Fruit fly (Drosophila melanogaster) whole organism, embryonic: ENCODE measurements around the gene CG15040.

Source experiments
- Atf3 ChIP-seq: fragments of 200-800 bp; sonication (Bioruptor generic); optimal IDR thresholded peaks from 3 replicates; lab custom pipeline; 2016; ENCODE audit warnings: missing biosample characterization, missing genetic modification characterization
- B-H1 ChIP-seq: fragments of 200-800 bp; sonication (Bioruptor generic); IDR thresholded peaks from 3 replicates; pipeline ENCODE4 v1.3.6; 2022; ENCODE audit warnings: missing biosample characterization, missing genetic modification characterization
- B-H2 ChIP-seq: fragments of 200-800 bp; sonication (Bioruptor generic); optimal IDR thresholded peaks from 2 replicates; lab custom pipeline; 2018; ENCODE audit warnings: missing biosample characterization, mild to moderate bottlenecking, missing genetic modification characterization
- CG11247 ChIP-seq: fragments of 200-800 bp; sonication (Bioruptor generic); IDR thresholded peaks from 2 replicates; pipeline ENCODE4 v1.3.6; 2022; ENCODE audit warnings: missing biosample characterization, missing genetic modification characterization
- CG12299 ChIP-seq: fragments of 200-800 bp; sonication (Bioruptor generic); optimal IDR thresholded peaks from 2 replicates; lab custom pipeline; 2018; ENCODE audit warnings: missing biosample characterization, mild to moderate bottlenecking, missing genetic modification characterization
- CG12744 ChIP-seq: fragments of 200-800 bp; sonication (Bioruptor generic); optimal IDR thresholded peaks from 2 replicates; lab custom pipeline; 2016; ENCODE audit warnings: missing biosample characterization, missing genetic modification characterization
- CG13287 ChIP-seq: fragments of 200-800 bp; sonication (Bioruptor generic); IDR thresholded peaks from 2 replicates; pipeline ENCODE4 v1.3.6; 2022; ENCODE audit warnings: missing biosample characterization, missing genetic modification characterization; ENCODE audit not compliant: partially characterized antibody
- CG1529 ChIP-seq: fragments of 200-800 bp; sonication (Bioruptor generic); optimal IDR thresholded peaks from 3 replicates; lab custom pipeline; 2018; ENCODE audit warnings: missing biosample characterization, missing genetic modification characterization
- CG1602 ChIP-seq: fragments of 200-800 bp; sonication (Bioruptor generic); optimal IDR thresholded peaks from 3 replicates; lab custom pipeline; 2016; ENCODE audit warnings: missing biosample characterization, missing genetic modification characterization
- CG16815 ChIP-seq: fragments of 200-800 bp; sonication (Bioruptor generic); optimal IDR thresholded peaks from 3 replicates; lab custom pipeline; 2017; ENCODE audit warnings: missing biosample characterization, mild to moderate bottlenecking, missing genetic modification characterization
- CG17361 ChIP-seq: fragments of 200-800 bp; sonication (Bioruptor generic); IDR thresholded peaks from 3 replicates; pipeline ENCODE4 v1.3.6; 2022; ENCODE audit warnings: missing biosample characterization, missing genetic modification characterization
- CG2199 ChIP-seq: fragments of 200-800 bp; sonication (Bioruptor generic); IDR thresholded peaks from 3 replicates; pipeline ENCODE4 v1.3.6; 2022; ENCODE audit warnings: missing biosample characterization, missing genetic modification characterization
- CG3407 ChIP-seq: fragments of 200-800 bp; sonication (Bioruptor generic); optimal IDR thresholded peaks from 2 replicates; lab custom pipeline; 2018; ENCODE audit warnings: missing biosample characterization, mild to moderate bottlenecking, missing genetic modification characterization
- CG4360 ChIP-seq: fragments of 200-800 bp; sonication (Bioruptor generic); IDR thresholded peaks from 2 replicates; pipeline ENCODE4 v1.3.6; 2022; ENCODE audit warnings: missing biosample characterization, missing genetic modification characterization
- CG6813 ChIP-seq: fragments of 200-800 bp; sonication (Bioruptor generic); optimal IDR thresholded peaks from 2 replicates; lab custom pipeline; 2017; ENCODE audit warnings: missing biosample characterization, missing genetic modification characterization, mild to moderate bottlenecking, moderate library complexity, missing genetic modification reagents
- CG7745 ChIP-seq: fragments of 200-800 bp; sonication (Bioruptor generic); optimal IDR thresholded peaks from 2 replicates; lab custom pipeline; 2018; ENCODE audit warnings: missing biosample characterization, mild to moderate bottlenecking, missing genetic modification characterization, moderate library complexity
- CG8388 ChIP-seq: fragments of 200-800 bp; sonication (Bioruptor generic); optimal IDR thresholded peaks from 2 replicates; lab custom pipeline; 2019; ENCODE audit warnings: missing biosample characterization, mild to moderate bottlenecking, missing genetic modification characterization, moderate library complexity
- CG9932 ChIP-seq: fragments of 200-800 bp; sonication (Bioruptor generic); IDR thresholded peaks from 2 replicates; pipeline ENCODE4 v1.3.6; 2022; ENCODE audit warnings: missing biosample characterization, missing genetic modification characterization
- Deaf1 ChIP-seq: fragments of 200-800 bp; optimal IDR thresholded peaks from 3 replicates; lab custom pipeline; 2019; ENCODE audit warnings: missing biosample characterization, mild to moderate bottlenecking, missing genetic modification characterization, moderate library complexity
- Fer2 ChIP-seq: fragments of 200-800 bp; sonication (Bioruptor generic); optimal IDR thresholded peaks from 2 replicates; lab custom pipeline; 2018; ENCODE audit warnings: missing biosample characterization, mild to moderate bottlenecking, missing genetic modification characterization, moderate library complexity
- NK7.1 ChIP-seq: fragments of 200-800 bp; sonication (Bioruptor generic); optimal IDR thresholded peaks from 3 replicates; lab custom pipeline; 2016; ENCODE audit warnings: missing biosample characterization, missing genetic modification characterization
- Pdp1 ChIP-seq, 2 experiments: fragments of 200-800 bp; sonication (Bioruptor generic); optimal IDR thresholded peaks; 3 replicates each; lab custom pipeline; 2016; ENCODE audit warnings: missing biosample characterization in 2 of 2, missing genetic modification characterization in 2 of 2, mild to moderate bottlenecking in 1 of 2, moderate library complexity in 1 of 2
- Poxn ChIP-seq: fragments of 200-800 bp; sonication (Bioruptor generic); IDR thresholded peaks from 2 replicates; pipeline ENCODE4 v1.3.6; 2022; ENCODE audit warnings: missing biosample characterization, missing genetic modification characterization
- Ravus ChIP-seq: fragments of 200-800 bp; sonication (Bioruptor generic); IDR thresholded peaks from 2 replicates; pipeline ENCODE4 v1.3.6; 2022; ENCODE audit warnings: missing biosample characterization, missing genetic modification characterization
- Sox100B ChIP-seq: fragments of 200-800 bp; sonication (Bioruptor generic); optimal IDR thresholded peaks from 3 replicates; lab custom pipeline; 2018; ENCODE audit warnings: missing biosample characterization, mild to moderate bottlenecking, missing genetic modification characterization
- ab ChIP-seq: fragments of 200-800 bp; sonication (Bioruptor generic); optimal IDR thresholded peaks from 2 replicates; lab custom pipeline; 2016; ENCODE audit warnings: missing biosample characterization, missing genetic modification characterization
- caup ChIP-seq: fragments of 200-800 bp; sonication (Bioruptor generic); optimal IDR thresholded peaks from 3 replicates; lab custom pipeline; 2017; ENCODE audit warnings: missing biosample characterization, mild to moderate bottlenecking, missing genetic modification characterization, moderate library complexity; ENCODE audit not compliant: severe bottlenecking
- corto ChIP-seq: fragments of 200-800 bp; sonication (Bioruptor generic); optimal IDR thresholded peaks from 2 replicates; lab custom pipeline; 2016; ENCODE audit warnings: missing biosample characterization, mild to moderate bottlenecking, missing genetic modification characterization, moderate library complexity
- crc ChIP-seq: fragments of 200-800 bp; sonication (Bioruptor generic); optimal IDR thresholded peaks from 2 replicates; lab custom pipeline; 2016; ENCODE audit warnings: missing biosample characterization, missing genetic modification characterization
- dati ChIP-seq: fragments of 200-800 bp; sonication (Bioruptor generic); IDR thresholded peaks from 2 replicates; pipeline ENCODE4 v1.3.6; 2022; ENCODE audit warnings: missing biosample characterization, missing genetic modification characterization
- dmrt11E ChIP-seq: fragments of 200-800 bp; sonication (Bioruptor generic); optimal IDR thresholded peaks from 3 replicates; lab custom pipeline; 2018; ENCODE audit warnings: missing biosample characterization, mild to moderate bottlenecking, missing genetic modification characterization, moderate library complexity
- dpn ChIP-seq, 2 experiments: fragments of 200-800 bp; sonication (Bioruptor generic); optimal IDR thresholded peaks; 3 replicates each; lab custom pipeline; 2016; ENCODE audit warnings: missing biosample characterization in 2 of 2, missing genetic modification characterization in 2 of 2
- fd64A ChIP-seq: fragments of 200-800 bp; sonication (Bioruptor generic); optimal IDR thresholded peaks from 3 replicates; lab custom pipeline; 2018; ENCODE audit warnings: missing biosample characterization, mild to moderate bottlenecking, missing genetic modification characterization
- fd96Cb ChIP-seq: fragments of 200-800 bp; sonication (Bioruptor generic); optimal IDR thresholded peaks from 2 replicates; lab custom pipeline; 2018; ENCODE audit warnings: missing biosample characterization, mild to moderate bottlenecking, missing genetic modification characterization, moderate library complexity
- gsb ChIP-seq: fragments of 200-800 bp; sonication (Bioruptor generic); IDR thresholded peaks from 2 replicates; pipeline ENCODE4 v1.3.6; 2022; ENCODE audit warnings: missing biosample characterization, missing genetic modification characterization
- hkb ChIP-seq, 2 experiments: fragments of 200-800 bp in 1 of 2; fragments of >200 bp in 1 of 2; sonication (Bioruptor generic) in 1 of 2; IDR thresholded peaks in 1 of 2; optimal IDR thresholded peaks in 1 of 2; 2 replicates each; pipeline versions ENCODE4 v1.3.6 to Lab custom; 2017 to 2022; ENCODE audit warnings: missing biosample characterization in 1 of 2, missing genetic modification characterization in 1 of 2
- jumu ChIP-seq: fragments of 200-800 bp; sonication (Bioruptor generic); optimal IDR thresholded peaks from 3 replicates; lab custom pipeline; 2016; ENCODE audit warnings: missing biosample characterization, missing genetic modification characterization
- lbe ChIP-seq: fragments of 200-800 bp; sonication (Bioruptor generic); optimal IDR thresholded peaks from 2 replicates; lab custom pipeline; 2016; ENCODE audit warnings: missing biosample characterization, mild to moderate bottlenecking, missing genetic modification characterization
- lilli ChIP-seq: fragments of 200-800 bp; sonication (Bioruptor generic); optimal IDR thresholded peaks from 3 replicates; lab custom pipeline; 2016; ENCODE audit warnings: missing biosample characterization, missing genetic modification characterization
- nau ChIP-seq: fragments of 200-800 bp; sonication (Bioruptor generic); optimal IDR thresholded peaks from 3 replicates; lab custom pipeline; 2017; ENCODE audit warnings: missing biosample characterization, mild to moderate bottlenecking, missing genetic modification characterization, missing genetic modification reagents
- pita ChIP-seq: fragments of 200-800 bp; sonication (Bioruptor generic); optimal IDR thresholded peaks from 2 replicates; lab custom pipeline; 2017; ENCODE audit warnings: missing biosample characterization, mild to moderate bottlenecking, missing genetic modification characterization
- prd ChIP-seq, 3 experiments: fragments of >200 bp in 2 of 3; fragments of 200-800 bp in 1 of 3; sonication (Bioruptor generic) in 1 of 3; optimal IDR thresholded peaks in 2 of 3; IDR thresholded peaks in 1 of 3; 2 replicates in 2 of 3; 3 replicates in 1 of 3; pipeline versions ENCODE4 v1.3.6 to Lab custom; 2017 to 2022; ENCODE audit warnings: missing biosample characterization in 1 of 3, missing genetic modification characterization in 1 of 3
- schlank ChIP-seq: fragments of 200-800 bp; sonication (Bioruptor generic); optimal IDR thresholded peaks from 2 replicates; lab custom pipeline; 2018; ENCODE audit warnings: missing biosample characterization, mild to moderate bottlenecking, missing genetic modification characterization
- sens ChIP-seq: fragments of 200-800 bp; sonication (Bioruptor generic); peaks from one replicate; lab custom pipeline; 2016; ENCODE audit warnings: missing biosample characterization, missing genetic modification characterization
- tin ChIP-seq: fragments of 200-800 bp; sonication (Bioruptor generic); optimal IDR thresholded peaks from 3 replicates; lab custom pipeline; 2016; ENCODE audit warnings: missing biosample characterization, missing genetic modification characterization
- tio ChIP-seq: fragments of 200-800 bp; sonication (Bioruptor generic); optimal IDR thresholded peaks from 2 replicates; lab custom pipeline; 2017; ENCODE audit warnings: missing biosample characterization, missing genetic modification characterization, inconsistent platforms
- trh ChIP-seq: fragments of 200-800 bp; sonication (Bioruptor generic); optimal IDR thresholded peaks from 2 replicates; lab custom pipeline; 2016; ENCODE audit warnings: missing biosample characterization, missing genetic modification characterization
- unc-4 ChIP-seq: fragments of 200-800 bp; sonication (Bioruptor generic); IDR thresholded peaks from 2 replicates; pipeline ENCODE4 v1.3.6; 2022; ENCODE audit warnings: missing biosample characterization, missing genetic modification characterization; ENCODE audit not compliant: partially characterized antibody
- usp ChIP-seq: fragments of >200 bp; optimal IDR thresholded peaks from 2 replicates; lab custom pipeline; 2017; ENCODE audit warnings: missing biosample characterization, missing genetic modification characterization
- vvl ChIP-seq: fragments of 200-800 bp; sonication (Bioruptor generic); IDR thresholded peaks from 2 replicates; pipeline ENCODE4 v1.3.6; 2022; ENCODE audit warnings: missing biosample characterization, missing genetic modification characterization

CG15040 gene

dm6 chrX:18635118-18635552, 17.7 kb upstream of the CG15040 start:
- TF ChIP-seq CG4360 = no peak
- TF ChIP-seq caup (GFP tag; lab: Kevin White, UChicago) = peak; percentile 36
- TF ChIP-seq sens (GFP tag; lab: Kevin White, UChicago) = peak; percentile 69
- no peak for TF ChIP-seq nau (GFP tag; lab: Kevin White, UChicago)
- peak; percentile 58 for TF ChIP-seq CG9932
- no peak for TF ChIP-seq tio (GFP tag; lab: Kevin White, UChicago)
- TF ChIP-seq CG12299 (tag; lab: Kevin White, UChicago) = no peak
- no peak for TF ChIP-seq schlank (tag; lab: Kevin White, UChicago)
- no peak for TF ChIP-seq CG8388
- TF ChIP-seq B-H1 = no peak
- no peak for TF ChIP-seq Sox100B (GFP tag; lab: Kevin White, UChicago)
- no peak for TF ChIP-seq B-H2 (GFP tag; lab: Kevin White, UChicago)
- TF ChIP-seq lbe = no peak
- no peak for TF ChIP-seq usp (GFP tag; lab: Kevin White, UChicago)
- TF ChIP-seq jumu (GFP tag; lab: Kevin White, UChicago) = peak; percentile 40
- TF ChIP-seq hkb (optimal IDR thresholded peaks at IDR 0.05; lab: Kevin White, UChicago) = no peak
- no peak for TF ChIP-seq hkb (GFP tag; IDR thresholded peaks at IDR 0.05; lab: Robert Waterston, UW)
- no peak for TF ChIP-seq ab (GFP tag; lab: Kevin White, UChicago)
- TF ChIP-seq corto (GFP tag; lab: Kevin White, UChicago) = no peak
- no peak for TF ChIP-seq prd (optimal IDR thresholded peaks at IDR 0.05; lab: Kevin White, UChicago)
- TF ChIP-seq prd (GFP tag; IDR thresholded peaks at IDR 0.05; lab: Robert Waterston, UW) = no peak
- TF ChIP-seq vvl (GFP tag; lab: Robert Waterston, UW) = no peak
- no peak for TF ChIP-seq CG12744 (GFP tag; lab: Kevin White, UChicago)
- TF ChIP-seq Pdp1 (GFP tag; optimal IDR thresholded peaks at IDR 0.05; lab: Kevin White, UChicago) = peak; percentile 35 to 53
- TF ChIP-seq CG7745 (tag; lab: Kevin White, UChicago) = no peak
- TF ChIP-seq CG16815 (GFP tag; lab: Kevin White, UChicago) = no peak
- peak; percentile 71; the same call in 1 of the 2 replicates for TF ChIP-seq unc-4 (GFP tag; lab: Robert Waterston, UW)
- no peak for TF ChIP-seq NK7.1 (GFP tag; lab: Kevin White, UChicago)
- TF ChIP-seq CG1529 (GFP tag; lab: Kevin White, UChicago) = no peak
- peak; percentile 64 for TF ChIP-seq CG11247 (GFP tag; lab: Robert Waterston, UW)
- peak; percentile 59 for TF ChIP-seq tin (GFP tag; lab: Kevin White, UChicago)
- TF ChIP-seq dmrt11E (tag; lab: Kevin White, UChicago) = no peak
- no peak for TF ChIP-seq trh (GFP tag; lab: Kevin White, UChicago)
- peak; percentile 13 for TF ChIP-seq CG1602 (GFP tag; lab: Kevin White, UChicago)
- TF ChIP-seq lilli (GFP tag; lab: Kevin White, UChicago) = peak; percentile 47
- TF ChIP-seq dpn (GFP tag; optimal IDR thresholded peaks at IDR 0.05; lab: Kevin White, UChicago) = peak; percentile 39 to 45
- no peak for TF ChIP-seq fd96Cb (tag; lab: Kevin White, UChicago)
- no peak for TF ChIP-seq Poxn (GFP tag; lab: Robert Waterston, UW)
- no peak for TF ChIP-seq crc
- peak; percentile 44 for TF ChIP-seq pita (GFP tag; lab: Kevin White, UChicago)
- TF ChIP-seq Deaf1 (tag; lab: Kevin White, UChicago) = no peak
- TF ChIP-seq gsb (GFP tag; lab: Robert Waterston, UW) = no peak
- peak; percentile 80 for TF ChIP-seq CG13287
- TF ChIP-seq Fer2 (tag; lab: Kevin White, UChicago) = no peak
- TF ChIP-seq CG3407 (GFP tag; lab: Kevin White, UChicago) = no peak
- peak; percentile 46; the same call in 1 of the 3 replicates for TF ChIP-seq CG2199 (GFP tag; lab: Robert Waterston, UW)
- no peak for TF ChIP-seq Ravus
- no peak for TF ChIP-seq dati (GFP tag; lab: Robert Waterston, UW)
- TF ChIP-seq Atf3 (GFP tag; lab: Kevin White, UChicago) = no peak
- peak; percentile 36; the same call in 1 of the 3 replicates for TF ChIP-seq CG17361 (GFP tag; lab: Robert Waterston, UW)
- no peak for TF ChIP-seq CG6813
- TF ChIP-seq fd64A (GFP tag; lab: Kevin White, UChicago) = no peak
